Worm (Caenorhabditis elegans) whole organism, L1 larva: ENCODE data around the gene sdhd-1.

Source experiments
- blmp-1 ChIP-seq: fragments of 150-350 bp; optimal IDR thresholded peaks from 2 replicates; lab custom pipeline; 2014; ENCODE audit warnings: missing biosample characterization, missing genetic modification characterization
- elt-2 ChIP-seq: sonication (generic microtip); optimal IDR thresholded peaks from 2 replicates; lab custom pipeline; 2016; ENCODE audit warnings: missing genetic modification characterization, mild to moderate bottlenecking, inconsistent platforms, missing compliant biosample characterization, missing genetic modification reagents
- fkh-4 ChIP-seq: sonication (generic microtip); optimal IDR thresholded peaks from 2 replicates; lab custom pipeline; 2016; ENCODE audit warnings: missing compliant biosample characterization, missing genetic modification characterization, borderline replicate concordance
- ztf-11 ChIP-seq, 2 experiments: sonication (generic microtip); optimal IDR thresholded peaks; 2 replicates each; lab custom pipeline; 2016 to 2017; ENCODE audit warnings: missing genetic modification characterization in 2 of 2, missing biosample characterization in 1 of 2, missing compliant biosample characterization in 1 of 2

ce11 chrII:11010914-11011313 is 38.8 kb downstream of the sdhd-1 start:
- TF ChIP-seq fkh-4 (tag; lab: Kevin White, UChicago): no peak
- no peak for TF ChIP-seq ztf-11 (tag; optimal IDR thresholded peaks at IDR 0.05; lab: Kevin White, UChicago)
- no peak for TF ChIP-seq elt-2 (tag; lab: Kevin White, UChicago)
- TF ChIP-seq blmp-1 (tag; lab: Kevin White, UChicago): no peak
